Worm (Caenorhabditis elegans) whole organism, midembryonic: ENCODE results near the gene chil-25.

ENCODE experiments used
- T22C8.4 ChIP-seq: fragments of 200-800 bp; sonication (Bioruptor generic); IDR thresholded peaks from 2 replicates; pipeline ENCODE4 v1.3.6; 2022; ENCODE audit warnings: missing genetic modification characterization, missing compliant biosample characterization
- cog-1 ChIP-seq: sonication (generic microtip); optimal IDR thresholded peaks from 2 replicates; lab custom pipeline; 2016; ENCODE audit warnings: missing genetic modification characterization, missing compliant biosample characterization
- flt-1 ChIP-seq: fragments of 200-800 bp; sonication (Bioruptor generic); IDR thresholded peaks from 2 replicates; pipeline ENCODE4 v1.3.6; 2022; ENCODE audit warnings: missing genetic modification characterization, missing compliant biosample characterization
- klf-2 ChIP-seq: fragments of 200-800 bp; sonication (Bioruptor generic); conservative IDR thresholded peaks from 2 replicates; pipeline ENCODE4 v1.3.6; 2022; ENCODE audit warnings: missing genetic modification reagents, missing genetic modification characterization, missing compliant biosample characterization
- med-1 ChIP-seq: sonication (generic microtip); optimal IDR thresholded peaks from 2 replicates; lab custom pipeline; 2017; ENCODE audit warnings: missing genetic modification characterization, mild to moderate bottlenecking, missing compliant biosample characterization, antibody characterized with exemption, missing genetic modification reagents; ENCODE audit not compliant: insufficient read depth
- ref-1 ChIP-seq: fragments of 200-800 bp; sonication (Bioruptor generic); conservative IDR thresholded peaks from 2 replicates; pipeline ENCODE4 v1.3.6; 2022; ENCODE audit warnings: missing genetic modification reagents, missing genetic modification characterization, missing compliant biosample characterization
- tab-1 ChIP-seq: fragments of 200-800 bp; sonication (Bioruptor generic); IDR thresholded peaks from 2 replicates; pipeline ENCODE4 v1.3.6; 2022; ENCODE audit warnings: missing genetic modification characterization, missing compliant biosample characterization
- ztf-23 ChIP-seq: fragments of 200-800 bp; sonication (Bioruptor generic); IDR thresholded peaks from 2 replicates; pipeline ENCODE4 v1.3.6; 2022; ENCODE audit warnings: missing genetic modification reagents, missing genetic modification characterization, missing compliant biosample characterization
- ztf-29 ChIP-seq: fragments of 200-800 bp; sonication (Bioruptor generic); IDR thresholded peaks from 2 replicates; pipeline ENCODE4 v1.3.6; 2022; ENCODE audit warnings: missing genetic modification reagents, missing genetic modification characterization, missing compliant biosample characterization

ce11 chrII:9498589-9498988 is 24.3 kb upstream of the chil-25 start:
- TF ChIP-seq flt-1 (GFP tag; lab: Robert Waterston, UW) (no peak), klf-2 (no peak), ref-1 (GFP tag; lab: Robert Waterston, UW) (no peak), tab-1 (GFP tag; lab: Robert Waterston, UW) (no peak), med-1 (GFP tag; lab: Kevin White, UChicago) (no peak), T22C8.4 (no peak), cog-1 (tag; lab: Kevin White, UChicago) (no peak), ztf-23 (no peak), ztf-29 (GFP tag; lab: Robert Waterston, UW) (no peak)
